Fruit fly (Drosophila melanogaster): ENCODE data around the gene CG31778.

dm6 chr2L:3697772-3698171 is 7.5 kb downstream of the CG31778 start, which contains the start of gene CG3604:
- TF ChIP-seq CG8478 (optimal IDR thresholded peaks at IDR 0.05) (no peak), CTCF (optimal IDR thresholded peaks at IDR 0.05) (no peak)
